Fruit fly (Drosophila melanogaster) whole organism, prepupa: Measurements from ENCODE around the gene CG15144.

Source experiments
- Blimp-1 ChIP-seq: fragments of 200-800 bp; sonication (Bioruptor generic); optimal IDR thresholded peaks from 3 replicates; lab custom pipeline; 2017; ENCODE audit warnings: missing biosample characterization, missing genetic modification characterization, mild to moderate bottlenecking, moderate library complexity, missing genetic modification reagents
- CG10631 ChIP-seq: fragments of 200-800 bp; sonication (Bioruptor generic); optimal IDR thresholded peaks from 2 replicates; lab custom pipeline; 2016; ENCODE audit warnings: missing biosample characterization, missing genetic modification characterization
- CG10669 ChIP-seq: fragments of 200-800 bp; sonication (Bioruptor generic); optimal IDR thresholded peaks from 3 replicates; lab custom pipeline; 2018; ENCODE audit warnings: missing biosample characterization, mild to moderate bottlenecking, missing genetic modification characterization, moderate library complexity
- CG11294 ChIP-seq: fragments of 200-800 bp; sonication (Bioruptor generic); IDR thresholded peaks from 2 replicates; pipeline ENCODE4 v1.3.6; 2022; ENCODE audit warnings: missing biosample characterization, missing genetic modification characterization
- CG11762 ChIP-seq: fragments of 200-800 bp; sonication (Bioruptor generic); optimal IDR thresholded peaks from 3 replicates; lab custom pipeline; 2016; ENCODE audit warnings: missing biosample characterization, missing genetic modification characterization; ENCODE audit not compliant: insufficient read depth
- CG11902 ChIP-seq: fragments of 200-800 bp; sonication (Bioruptor generic); optimal IDR thresholded peaks from 3 replicates; lab custom pipeline; 2016; ENCODE audit warnings: missing biosample characterization, missing genetic modification characterization
- CG15336 ChIP-seq: fragments of 200-800 bp; sonication (Bioruptor generic); IDR thresholded peaks from 2 replicates; pipeline ENCODE4 v1.3.6; 2022; ENCODE audit warnings: missing biosample characterization, missing genetic modification characterization
- CG1621 ChIP-seq: fragments of 200-800 bp; sonication (Bioruptor generic); optimal IDR thresholded peaks from 3 replicates; lab custom pipeline; 2018; ENCODE audit warnings: missing biosample characterization, mild to moderate bottlenecking, missing genetic modification characterization
- CG16779 ChIP-seq: fragments of 200-800 bp; sonication (Bioruptor generic); optimal IDR thresholded peaks from 3 replicates; lab custom pipeline; 2017; ENCODE audit warnings: missing biosample characterization, mild to moderate bottlenecking, missing genetic modification characterization
- CG3032 ChIP-seq: fragments of 200-800 bp; optimal IDR thresholded peaks from 2 replicates; lab custom pipeline; 2019; ENCODE audit warnings: missing biosample characterization, mild to moderate bottlenecking, missing genetic modification characterization, moderate library complexity
- CG31627 ChIP-seq: fragments of 200-800 bp; sonication (Bioruptor generic); optimal IDR thresholded peaks from 3 replicates; lab custom pipeline; 2016; ENCODE audit warnings: missing biosample characterization, missing genetic modification characterization
- CG32006 ChIP-seq: fragments of 200-800 bp; sonication (Bioruptor generic); optimal IDR thresholded peaks from 3 replicates; lab custom pipeline; 2017; ENCODE audit warnings: missing biosample characterization, mild to moderate bottlenecking, missing genetic modification characterization
- CG3919 ChIP-seq: fragments of 200-800 bp; sonication (Bioruptor generic); optimal IDR thresholded peaks from 3 replicates; lab custom pipeline; 2016; ENCODE audit warnings: missing biosample characterization, missing genetic modification characterization
- CG6163 ChIP-seq: fragments of 200-800 bp; sonication (Bioruptor generic); IDR thresholded peaks from 3 replicates; pipeline ENCODE4 v1.3.6; 2022; ENCODE audit warnings: missing biosample characterization, missing genetic modification characterization
- CG6792 ChIP-seq: fragments of 200-800 bp; sonication (Bioruptor generic); optimal IDR thresholded peaks from 3 replicates; lab custom pipeline; 2016; ENCODE audit warnings: missing biosample characterization, missing genetic modification characterization
- CG6808 ChIP-seq: fragments of 200-800 bp; sonication (Bioruptor generic); optimal IDR thresholded peaks from 3 replicates; lab custom pipeline; 2017; ENCODE audit warnings: missing biosample characterization, missing genetic modification characterization, mild to moderate bottlenecking, moderate library complexity, missing genetic modification reagents
- CG6854 ChIP-seq: fragments of 200-800 bp; sonication (Bioruptor generic); optimal IDR thresholded peaks from 2 replicates; lab custom pipeline; 2017; ENCODE audit warnings: missing biosample characterization, mild to moderate bottlenecking, missing genetic modification characterization
- CG7368 ChIP-seq: fragments of 200-800 bp; sonication (Bioruptor generic); optimal IDR thresholded peaks from 3 replicates; lab custom pipeline; 2016; ENCODE audit warnings: missing biosample characterization, missing genetic modification characterization
- CG8319 ChIP-seq: fragments of 200-800 bp; sonication (Bioruptor generic); optimal IDR thresholded peaks from 3 replicates; lab custom pipeline; 2016; ENCODE audit warnings: missing biosample characterization, missing genetic modification characterization
- CG8632 ChIP-seq: fragments of 200-800 bp; sonication (Bioruptor generic); optimal IDR thresholded peaks from 3 replicates; lab custom pipeline; 2016; ENCODE audit warnings: missing biosample characterization, missing genetic modification characterization
- CG9139 ChIP-seq: fragments of 200-800 bp; sonication (Bioruptor generic); optimal IDR thresholded peaks from 3 replicates; lab custom pipeline; 2017; ENCODE audit warnings: missing biosample characterization, mild to moderate bottlenecking, missing genetic modification characterization
- Eip75B ChIP-seq: fragments of 200-800 bp; sonication (Bioruptor generic); optimal IDR thresholded peaks from 3 replicates; lab custom pipeline; 2016; ENCODE audit warnings: missing biosample characterization, missing genetic modification characterization
- Ets21C ChIP-seq: fragments of 200-800 bp; sonication (Bioruptor generic); optimal IDR thresholded peaks from 3 replicates; lab custom pipeline; 2016; ENCODE audit warnings: missing biosample characterization, missing genetic modification characterization
- Ets96B ChIP-seq: fragments of 200-800 bp; optimal IDR thresholded peaks from 2 replicates; lab custom pipeline; 2019; ENCODE audit warnings: missing biosample characterization, mild to moderate bottlenecking, missing genetic modification characterization, moderate library complexity
- Hr39 ChIP-seq: fragments of 200-800 bp; sonication (Bioruptor generic); optimal IDR thresholded peaks from 2 replicates; lab custom pipeline; 2016; ENCODE audit warnings: missing biosample characterization, missing genetic modification characterization
- Lpt ChIP-seq: fragments of 200-800 bp; sonication (Bioruptor generic); optimal IDR thresholded peaks from 3 replicates; lab custom pipeline; 2016; ENCODE audit warnings: missing biosample characterization, missing genetic modification characterization
- Met ChIP-seq: fragments of 200-800 bp; sonication (Bioruptor generic); optimal IDR thresholded peaks from 3 replicates; lab custom pipeline; 2016; ENCODE audit warnings: missing biosample characterization, missing genetic modification characterization
- OdsH ChIP-seq: fragments of 200-800 bp; sonication (Bioruptor generic); optimal IDR thresholded peaks from 3 replicates; lab custom pipeline; 2016; ENCODE audit warnings: missing biosample characterization, missing genetic modification characterization
- Smox ChIP-seq: fragments of 200-800 bp; sonication (Bioruptor generic); optimal IDR thresholded peaks from 3 replicates; lab custom pipeline; 2016; ENCODE audit warnings: missing biosample characterization, missing genetic modification characterization
- Sox102F ChIP-seq: fragments of 200-800 bp; sonication (Bioruptor generic); optimal IDR thresholded peaks from 2 replicates; lab custom pipeline; 2016; ENCODE audit warnings: missing biosample characterization, mild to moderate bottlenecking, missing genetic modification characterization
- Sox14 ChIP-seq: fragments of 200-800 bp; sonication (Bioruptor generic); optimal IDR thresholded peaks from 3 replicates; lab custom pipeline; 2016; ENCODE audit warnings: missing biosample characterization, missing genetic modification characterization
- Sox15 ChIP-seq: fragments of 200-800 bp; sonication (Bioruptor generic); optimal IDR thresholded peaks from 3 replicates; lab custom pipeline; 2016; ENCODE audit warnings: missing biosample characterization, missing genetic modification characterization
- dac ChIP-seq: fragments of 200-800 bp; sonication (Bioruptor generic); optimal IDR thresholded peaks from 2 replicates; lab custom pipeline; 2017; ENCODE audit warnings: missing biosample characterization, mild to moderate bottlenecking, missing genetic modification characterization
- dsx ChIP-seq: fragments of 200-800 bp; optimal IDR thresholded peaks from 3 replicates; lab custom pipeline; 2019; ENCODE audit warnings: missing biosample characterization, mild to moderate bottlenecking, missing genetic modification characterization, moderate library complexity; ENCODE audit not compliant: poor library complexity, severe bottlenecking
- eg ChIP-seq: fragments of 200-800 bp; sonication (Bioruptor generic); IDR thresholded peaks from 3 replicates; pipeline ENCODE4 v1.3.6; 2022; ENCODE audit warnings: missing biosample characterization, missing genetic modification characterization
- fd59A ChIP-seq: fragments of 200-800 bp; sonication (Bioruptor generic); optimal IDR thresholded peaks from 2 replicates; lab custom pipeline; 2017; ENCODE audit warnings: missing biosample characterization, mild to moderate bottlenecking, missing genetic modification characterization, missing genetic modification reagents
- fkh ChIP-seq: fragments of 200-800 bp; sonication (Bioruptor generic); optimal IDR thresholded peaks from 3 replicates; lab custom pipeline; 2017; ENCODE audit warnings: missing biosample characterization, mild to moderate bottlenecking, missing genetic modification characterization, moderate library complexity
- lz ChIP-seq: fragments of 200-800 bp; sonication (Bioruptor generic); optimal IDR thresholded peaks from 3 replicates; lab custom pipeline; 2016; ENCODE audit warnings: missing biosample characterization, missing genetic modification characterization
- net ChIP-seq: fragments of 200-800 bp; sonication (Bioruptor generic); optimal IDR thresholded peaks from 3 replicates; lab custom pipeline; 2016; ENCODE audit warnings: missing biosample characterization, missing genetic modification characterization
- pdm3 ChIP-seq: fragments of 200-800 bp; sonication (Bioruptor generic); optimal IDR thresholded peaks from 3 replicates; lab custom pipeline; 2016; ENCODE audit warnings: missing biosample characterization, missing genetic modification characterization
- salr ChIP-seq, 2 experiments: fragments of 200-800 bp; sonication (Bioruptor generic); optimal IDR thresholded peaks; 3 replicates each; lab custom pipeline; 2016 to 2018; ENCODE audit warnings: missing biosample characterization in 2 of 2, missing genetic modification characterization in 2 of 2, mild to moderate bottlenecking in 1 of 2

Gene CG15144

DNA sequence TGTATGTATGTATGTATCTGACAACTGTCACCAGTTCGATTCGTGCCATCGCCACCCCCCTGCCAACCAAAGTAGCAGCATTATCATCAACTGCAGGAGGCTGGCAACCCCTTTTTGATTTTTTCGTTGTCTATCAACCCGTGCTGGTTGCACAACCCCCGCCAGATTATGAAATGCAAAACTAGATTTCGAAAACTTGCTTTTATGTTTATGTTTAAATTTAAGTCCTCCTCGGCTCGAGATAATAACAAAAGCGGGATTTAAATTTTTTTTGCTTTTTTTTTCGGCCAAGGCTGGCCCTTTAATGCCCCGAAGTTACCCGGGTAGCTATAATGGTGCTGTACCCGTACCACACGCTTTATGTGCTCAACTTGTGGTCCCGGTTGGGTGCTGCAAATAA is 12.2 kb upstream of the CG15144 start:
- no peak for TF ChIP-seq CG10631 (GFP tag; lab: Kevin White, UChicago)
- no peak for TF ChIP-seq CG6163 (GFP tag; lab: Robert Waterston, UW)
- TF ChIP-seq Hr39: no peak
- TF ChIP-seq eg (GFP tag; lab: Robert Waterston, UW): no peak
- no peak for TF ChIP-seq CG9139
- no peak for TF ChIP-seq CG3032 (tag; lab: Kevin White, UChicago)
- no peak for TF ChIP-seq CG15336
- no peak for TF ChIP-seq CG31627 (GFP tag; lab: Kevin White, UChicago)
- TF ChIP-seq Sox14 (GFP tag; lab: Kevin White, UChicago): no peak
- TF ChIP-seq dsx (GFP tag; lab: Kevin White, UChicago): no peak
- TF ChIP-seq Eip75B: no peak
- TF ChIP-seq Ets96B (tag; lab: Kevin White, UChicago): no peak
- TF ChIP-seq CG10669: no peak

DNA sequence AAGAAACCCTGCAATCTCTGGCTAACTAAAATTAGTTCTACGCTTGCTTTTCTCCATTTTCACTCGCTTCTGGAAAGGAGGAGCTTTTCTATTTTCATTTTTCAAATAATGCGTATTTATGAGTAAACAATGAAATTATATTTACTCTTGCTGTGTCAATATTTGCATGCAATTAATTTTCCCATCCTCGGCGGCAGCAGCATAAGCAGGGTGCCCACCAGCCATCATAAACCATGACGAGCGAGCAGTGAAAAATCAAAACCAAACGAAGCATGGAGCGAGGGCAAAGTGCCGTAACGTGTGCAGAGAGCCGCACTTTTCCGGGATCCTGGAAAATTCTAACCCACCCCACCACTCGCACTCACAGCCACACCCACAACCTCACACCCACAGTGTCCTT is 4.9 kb upstream of the CG15144 start:
- TF ChIP-seq salr (GFP tag; optimal IDR thresholded peaks at IDR 0.05; lab: Kevin White, UChicago): no peak
- no peak for TF ChIP-seq Blimp-1 (GFP tag; lab: Kevin White, UChicago)
- TF ChIP-seq CG32006 (GFP tag; lab: Kevin White, UChicago): no peak
- no peak for TF ChIP-seq CG1621 (tag; lab: Kevin White, UChicago)
- no peak for TF ChIP-seq Sox14 (GFP tag; lab: Kevin White, UChicago)
- no peak for TF ChIP-seq fd59A (GFP tag; lab: Kevin White, UChicago)
- TF ChIP-seq Ets21C (GFP tag; lab: Kevin White, UChicago): no peak
- TF ChIP-seq CG3032 (tag; lab: Kevin White, UChicago): no peak
- TF ChIP-seq OdsH: no peak

DNA sequence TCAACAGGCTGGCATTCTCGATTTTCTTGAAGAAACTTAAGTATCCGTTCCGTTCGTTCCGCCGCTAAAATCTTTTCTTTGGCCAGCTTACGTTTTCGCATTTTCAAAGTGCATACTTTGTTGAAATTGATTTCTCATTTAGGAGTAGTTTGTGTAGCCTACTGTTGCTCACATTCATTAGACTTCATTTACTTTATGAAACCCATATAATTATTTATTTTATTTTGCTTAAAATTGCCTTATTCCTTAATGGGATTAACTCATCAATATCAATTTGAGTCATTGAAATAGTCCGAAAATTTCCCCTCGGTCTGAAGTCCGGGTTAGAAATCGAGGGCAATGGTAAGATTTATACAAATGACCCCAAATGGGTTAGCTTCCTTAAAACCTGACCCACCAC is 3.2 kb upstream of the CG15144 start, which contains the start of gene CG15145:
CG15145 (minus strand) TSS at position 101 of the 400 bp plus-strand sequence.
- no peak for TF ChIP-seq CG6792
- no peak for TF ChIP-seq CG16779 (tag; lab: Kevin White, UChicago)
- no peak for TF ChIP-seq eg (GFP tag; lab: Robert Waterston, UW)
- no peak for TF ChIP-seq CG11902 (GFP tag; lab: Kevin White, UChicago)
- TF ChIP-seq Blimp-1 (GFP tag; lab: Kevin White, UChicago): no peak
- no peak for TF ChIP-seq CG7368 (GFP tag; lab: Kevin White, UChicago)
- TF ChIP-seq Lpt: no peak
- no peak for TF ChIP-seq dsx (GFP tag; lab: Kevin White, UChicago)
- TF ChIP-seq CG8319 (GFP tag; lab: Kevin White, UChicago): no peak
- no peak for TF ChIP-seq Sox14 (GFP tag; lab: Kevin White, UChicago)
- no peak for TF ChIP-seq fd59A (GFP tag; lab: Kevin White, UChicago)
- TF ChIP-seq CG8632 (GFP tag; lab: Kevin White, UChicago): no peak
- no peak for TF ChIP-seq CG3919 (GFP tag; lab: Kevin White, UChicago)
- TF ChIP-seq fkh (GFP tag; lab: Kevin White, UChicago): no peak
- no peak for TF ChIP-seq CG1621 (tag; lab: Kevin White, UChicago)
- no peak for TF ChIP-seq Smox (GFP tag; lab: Kevin White, UChicago)
- TF ChIP-seq CG11762: no peak
- TF ChIP-seq CG10631 (GFP tag; lab: Kevin White, UChicago): no peak

DNA sequence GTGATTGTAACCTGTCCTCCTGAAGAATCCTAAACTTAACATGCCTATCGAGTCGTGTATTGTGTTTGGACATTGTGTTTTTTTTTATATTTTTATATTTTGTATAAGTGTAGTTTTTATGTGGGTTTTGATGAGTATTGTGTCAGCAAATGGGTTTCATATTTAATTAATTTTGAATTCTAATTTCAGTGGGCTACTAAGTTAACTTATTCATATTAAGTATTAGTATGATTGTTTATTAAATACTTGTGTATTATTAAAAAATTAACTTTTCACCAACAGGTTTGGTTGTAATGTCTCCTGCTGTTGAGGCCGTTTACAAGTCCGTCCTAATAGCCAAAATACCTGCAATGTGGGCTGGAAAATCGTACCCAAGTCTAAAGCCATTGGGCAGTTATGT is 4.5 kb downstream of the CG15144 start, which contains the start of gene CG15143:
CG15143 (minus strand) TSS at position 101 of the 400 bp plus-strand sequence.
- no peak for TF ChIP-seq Eip75B
- no peak for TF ChIP-seq OdsH
- TF ChIP-seq CG11762: no peak
- TF ChIP-seq CG1621 (tag; lab: Kevin White, UChicago): no peak
- no peak for TF ChIP-seq CG6808 (GFP tag; lab: Kevin White, UChicago)
- TF ChIP-seq CG7368 (GFP tag; lab: Kevin White, UChicago): no peak
- no peak for TF ChIP-seq lz
- no peak for TF ChIP-seq Sox15
- TF ChIP-seq Sox102F (GFP tag; lab: Kevin White, UChicago): no peak
- TF ChIP-seq CG6854 (GFP tag; lab: Kevin White, UChicago): no peak
- TF ChIP-seq net (GFP tag; lab: Kevin White, UChicago): no peak
- no peak for TF ChIP-seq CG10631 (GFP tag; lab: Kevin White, UChicago)
- no peak for TF ChIP-seq pdm3 (GFP tag; lab: Kevin White, UChicago)
- no peak for TF ChIP-seq CG11294 (GFP tag; lab: Robert Waterston, UW)
- no peak for TF ChIP-seq dac (GFP tag; lab: Kevin White, UChicago)
- no peak for TF ChIP-seq CG32006 (GFP tag; lab: Kevin White, UChicago)
- TF ChIP-seq CG8319 (GFP tag; lab: Kevin White, UChicago): no peak
- no peak for TF ChIP-seq Met (GFP tag; lab: Kevin White, UChicago)
